Fruit fly (Drosophila melanogaster): ENCODE data around the gene gzl.

The gzl gene

DNA sequence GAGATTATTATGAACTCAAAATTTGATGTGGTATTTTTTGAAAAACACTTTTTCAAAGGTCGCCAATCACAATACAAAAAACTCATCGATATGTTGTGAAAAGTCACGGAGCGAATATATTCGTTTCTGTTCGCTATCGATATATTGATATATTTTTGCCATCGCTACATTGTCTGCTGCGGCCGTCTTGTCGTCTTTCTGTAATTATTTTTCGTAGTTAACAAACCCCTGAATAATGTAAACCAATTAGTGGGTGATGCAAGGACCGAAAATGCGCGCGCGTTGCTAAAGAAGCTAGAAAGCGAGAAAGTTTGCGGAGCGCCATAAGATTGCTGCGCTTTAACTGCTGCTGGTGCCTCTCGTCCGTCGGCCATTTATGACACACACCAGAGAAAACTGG, 32.0 kb upstream of the gzl start, which contains the start of gene Pak (continued):
- no peak for TF ChIP-seq CG14965 (GFP tag; optimal IDR thresholded peaks at IDR 0.05; ENCODE audit: borderline replicate concordance)
- TF ChIP-seq CG4424 (GFP tag; optimal IDR thresholded peaks at IDR 0.05), result no peak
- TF ChIP-seq CG13894 (tag; optimal IDR thresholded peaks at IDR 0.05), result no peak
- no peak for TF ChIP-seq CG10979 (tag; optimal IDR thresholded peaks at IDR 0.05)
- TF ChIP-seq gsb-n (tag; optimal IDR thresholded peaks at IDR 0.05), result no peak
- TF ChIP-seq btn (GFP tag; optimal IDR thresholded peaks at IDR 0.05), result no peak
- TF ChIP-seq ato (GFP tag; IDR thresholded peaks at IDR 0.05; ENCODE audit: partially characterized antibody), result peak; percentile 93
- no peak for TF ChIP-seq CG6813 (GFP tag; optimal IDR thresholded peaks at IDR 0.05)
- TF ChIP-seq ttk (GFP tag; IDR thresholded peaks at IDR 0.05), result no peak
- no peak for TF ChIP-seq Rx (GFP tag; IDR thresholded peaks at IDR 0.05)
- TF ChIP-seq sna (GFP tag; IDR thresholded peaks at IDR 0.05; ENCODE audit: partially characterized antibody), result peak; percentile 92
- TF ChIP-seq mirr (GFP tag; optimal IDR thresholded peaks at IDR 0.05), result no peak
- peak; percentile 74 for TF ChIP-seq row (GFP tag; IDR thresholded peaks at IDR 0.05)
- no peak for TF ChIP-seq psq (GFP tag; optimal IDR thresholded peaks at IDR 0.05)
- peak; percentile 16 for TF ChIP-seq CG1529 (GFP tag; optimal IDR thresholded peaks at IDR 0.05)
- TF ChIP-seq CG1603 (tag; optimal IDR thresholded peaks at IDR 0.05), result peak; percentile 68
- no peak for TF ChIP-seq gcm2 (GFP tag; optimal IDR thresholded peaks at IDR 0.05)
- TF ChIP-seq CG2202 (tag; optimal IDR thresholded peaks at IDR 0.05), result no peak
- peak; percentile 95 for TF ChIP-seq knrl (GFP tag; IDR thresholded peaks at IDR 0.05; ENCODE audit: partially characterized antibody)
- no peak for TF ChIP-seq CG15696 (tag; optimal IDR thresholded peaks at IDR 0.05)
- no peak for TF ChIP-seq stc (GFP tag; IDR thresholded peaks at IDR 0.05)
- TF ChIP-seq nerfin-2 (GFP tag; IDR thresholded peaks at IDR 0.05; ENCODE audit: partially characterized antibody), result peak; percentile 82
- no peak for TF ChIP-seq CG3065 (GFP tag; optimal IDR thresholded peaks at IDR 0.05)
- no peak for TF ChIP-seq CG5245 (GFP tag; optimal IDR thresholded peaks at IDR 0.05)
- no peak for TF ChIP-seq CG11456 (GFP tag; IDR thresholded peaks at IDR 0.05)
- no peak for TF ChIP-seq Oli (tag; optimal IDR thresholded peaks at IDR 0.05)
- peak; percentile 76 for TF ChIP-seq CG2129 (GFP tag; IDR thresholded peaks at IDR 0.05; ENCODE audit: partially characterized antibody)
- no peak for TF ChIP-seq crol (GFP tag; IDR thresholded peaks at IDR 0.05)
- no peak for TF ChIP-seq CG3407 (GFP tag; optimal IDR thresholded peaks at IDR 0.05)
- no peak for TF ChIP-seq D (optimal IDR thresholded peaks at IDR 0.05)
- no peak for TF ChIP-seq D (GFP tag; optimal IDR thresholded peaks at IDR 0.05)
- peak; percentile 89 for TF ChIP-seq CG7963 (GFP tag; IDR thresholded peaks at IDR 0.05; ENCODE audit: partially characterized antibody)
- no peak for TF ChIP-seq CG30403 (GFP tag; optimal IDR thresholded peaks at IDR 0.05)
- no peak for TF ChIP-seq eve (GFP tag; optimal IDR thresholded peaks at IDR 0.05)
- TF ChIP-seq TFAM (GFP tag; optimal IDR thresholded peaks at IDR 0.05), result no peak
- no peak for TF ChIP-seq toy (GFP tag; IDR thresholded peaks at IDR 0.05)
- no peak for TF ChIP-seq CG9437 (GFP tag; optimal IDR thresholded peaks at IDR 0.05)
- TF ChIP-seq CG10267 (tag; optimal IDR thresholded peaks at IDR 0.05), result peak; percentile 27
- TF ChIP-seq Taf1 (GFP tag; IDR thresholded peaks at IDR 0.05), result no peak
- TF ChIP-seq schlank (tag; optimal IDR thresholded peaks at IDR 0.05), result no peak
- TF ChIP-seq H2.0 (GFP tag; IDR thresholded peaks at IDR 0.05), result no peak
- TF ChIP-seq CG3838 (GFP tag; optimal IDR thresholded peaks at IDR 0.05), result no peak
- TF ChIP-seq CG12299 (tag; optimal IDR thresholded peaks at IDR 0.05), result no peak
- peak; percentile 89; the same call in 2 of the 4 replicates for TF ChIP-seq chinmo (GFP tag; IDR thresholded peaks at IDR 0.05; ENCODE audit: partially characterized antibody)
- peak; percentile 95 for TF ChIP-seq CG13287 (GFP tag; IDR thresholded peaks at IDR 0.05; ENCODE audit: partially characterized antibody)
- TF ChIP-seq HmgD (GFP tag; optimal IDR thresholded peaks at IDR 0.05), result no peak
- TF ChIP-seq grau (tag; optimal IDR thresholded peaks at IDR 0.05), result no peak
- TF ChIP-seq CG34376 (GFP tag; optimal IDR thresholded peaks at IDR 0.05), result no peak
- TF ChIP-seq Lpt (GFP tag; optimal IDR thresholded peaks at IDR 0.05), result no peak
- TF ChIP-seq abd-A (tag; optimal IDR thresholded peaks at IDR 0.05), result no peak
- no peak for TF ChIP-seq CG1233 (GFP tag; optimal IDR thresholded peaks at IDR 0.05)
